Worm (Caenorhabditis elegans) whole organism, mixed stage, embryonic: ENCODE data around the gene irg-8.

Experiments
- M03D4.4 ChIP-seq: sonication (generic microtip); optimal IDR thresholded peaks from 2 replicates; lab custom pipeline; 2017; ENCODE audit warnings: mild to moderate bottlenecking, missing genetic modification characterization, missing compliant biosample characterization
- bed-3 ChIP-seq: fragments of 200-800 bp; sonication (Bioruptor generic); optimal IDR thresholded peaks from 3 replicates; lab custom pipeline; 2018; ENCODE audit warnings: mild to moderate bottlenecking, missing genetic modification characterization, moderate library complexity, missing compliant biosample characterization
- blmp-1 ChIP-seq: fragments of 150-350 bp; optimal IDR thresholded peaks from 2 replicates; lab custom pipeline; 2014; ENCODE audit warnings: missing biosample characterization, missing genetic modification characterization
- ceh-39 ChIP-seq: fragments of 150-350 bp; optimal IDR thresholded peaks from 2 replicates; lab custom pipeline; 2014; ENCODE audit warnings: missing biosample characterization, missing genetic modification characterization
- ceh-43 ChIP-seq: fragments of 200-800 bp; sonication (Bioruptor generic); optimal IDR thresholded peaks from 2 replicates; lab custom pipeline; 2018; ENCODE audit warnings: mild to moderate bottlenecking, missing genetic modification characterization, moderate library complexity, missing compliant biosample characterization
- ceh-83 ChIP-seq: fragments of 200-800 bp; sonication (Bioruptor generic); optimal IDR thresholded peaks from 2 replicates; lab custom pipeline; 2018; ENCODE audit warnings: mild to moderate bottlenecking, missing genetic modification characterization, missing compliant biosample characterization
- ces-1 ChIP-seq: fragments of 150-350 bp; optimal IDR thresholded peaks from 2 replicates; lab custom pipeline; 2014; ENCODE audit warnings: missing biosample characterization, missing genetic modification reagents, missing genetic modification characterization
- cnd-1 ChIP-seq: fragments of 200-800 bp; sonication (Bioruptor generic); optimal IDR thresholded peaks from 2 replicates; lab custom pipeline; 2018; ENCODE audit warnings: mild to moderate bottlenecking, missing genetic modification characterization, missing compliant biosample characterization
- drap-1 ChIP-seq: fragments of 200-800 bp; sonication (Bioruptor generic); optimal IDR thresholded peaks from 3 replicates; lab custom pipeline; 2018; ENCODE audit warnings: mild to moderate bottlenecking, missing genetic modification characterization, missing compliant biosample characterization
- elt-1 ChIP-seq: sonication (generic microtip); optimal IDR thresholded peaks from 2 replicates; lab custom pipeline; 2017; ENCODE audit warnings: missing genetic modification characterization, mild to moderate bottlenecking, missing compliant biosample characterization, antibody characterized with exemption, moderate library complexity, borderline replicate concordance; ENCODE audit not compliant: insufficient read depth
- elt-3 ChIP-seq: fragments of 150-350 bp; optimal IDR thresholded peaks from 2 replicates; lab custom pipeline; 2014; ENCODE audit warnings: missing biosample characterization, missing genetic modification characterization
- ham-2 ChIP-seq: fragments of 200-800 bp; sonication (Bioruptor generic); optimal IDR thresholded peaks from 2 replicates; lab custom pipeline; 2018; ENCODE audit warnings: mild to moderate bottlenecking, missing genetic modification characterization, missing compliant biosample characterization
- hlh-1 ChIP-seq: fragments of 150-350 bp; optimal IDR thresholded peaks from 2 replicates; lab custom pipeline; 2014; ENCODE audit warnings: missing biosample characterization, missing genetic modification reagents, missing genetic modification characterization
- lin-13 ChIP-seq: fragments of 150-350 bp; optimal IDR thresholded peaks from 2 replicates; lab custom pipeline; 2014; ENCODE audit warnings: missing biosample characterization, missing genetic modification characterization
- lin-32 ChIP-seq: fragments of 200-800 bp; sonication (Bioruptor generic); optimal IDR thresholded peaks from 2 replicates; lab custom pipeline; 2018; ENCODE audit warnings: mild to moderate bottlenecking, missing genetic modification characterization, missing compliant biosample characterization
- lsy-2 ChIP-seq: fragments of 150-350 bp; optimal IDR thresholded peaks from 2 replicates; lab custom pipeline; 2014; ENCODE audit warnings: missing biosample characterization, missing genetic modification characterization
- mep-1 ChIP-seq: fragments of 150-350 bp; optimal IDR thresholded peaks from 2 replicates; lab custom pipeline; 2017; ENCODE audit warnings: missing biosample characterization, missing genetic modification reagents, missing genetic modification characterization, inconsistent platforms
- mls-2 ChIP-seq: sonication (generic microtip); optimal IDR thresholded peaks from 2 replicates; lab custom pipeline; 2016; ENCODE audit warnings: mild to moderate bottlenecking, missing genetic modification characterization, moderate library complexity, missing compliant biosample characterization
- nhr-12 ChIP-seq: fragments of 150-350 bp; optimal IDR thresholded peaks from 2 replicates; lab custom pipeline; 2014; ENCODE audit warnings: missing biosample characterization, missing genetic modification characterization
- nhr-2 ChIP-seq: fragments of 150-350 bp; optimal IDR thresholded peaks from 2 replicates; lab custom pipeline; 2014; ENCODE audit warnings: missing biosample characterization, missing genetic modification characterization
- nhr-237 ChIP-seq: fragments of 150-350 bp; optimal IDR thresholded peaks from 2 replicates; lab custom pipeline; 2014; ENCODE audit warnings: missing biosample characterization, missing genetic modification characterization
- nhr-28 ChIP-seq: fragments of 150-350 bp; optimal IDR thresholded peaks from 2 replicates; lab custom pipeline; 2014; ENCODE audit warnings: missing biosample characterization, missing genetic modification characterization
- pha-4 ChIP-seq: fragments of 150-350 bp; optimal IDR thresholded peaks from 2 replicates; lab custom pipeline; 2018; ENCODE audit warnings: missing biosample characterization, missing genetic modification reagents, missing genetic modification characterization
- sem-2 ChIP-seq: fragments of 200-800 bp; sonication (Bioruptor generic); optimal IDR thresholded peaks from 2 replicates; lab custom pipeline; 2018; ENCODE audit warnings: mild to moderate bottlenecking, missing genetic modification characterization, missing compliant biosample characterization
- snpc-4 ChIP-seq: fragments of 150-350 bp; optimal IDR thresholded peaks from 2 replicates; lab custom pipeline; 2014; ENCODE audit warnings: missing biosample characterization, missing genetic modification characterization
- sptf-1 ChIP-seq: sonication (generic microtip); optimal IDR thresholded peaks from 2 replicates; lab custom pipeline; 2017; ENCODE audit warnings: mild to moderate bottlenecking, missing genetic modification characterization, moderate library complexity, missing compliant biosample characterization
- unc-120 ChIP-seq: sonication (generic microtip); optimal IDR thresholded peaks from 2 replicates; lab custom pipeline; 2017; ENCODE audit warnings: missing genetic modification characterization, missing compliant biosample characterization; ENCODE audit not compliant: poor library complexity, severe bottlenecking
- unc-39 ChIP-seq: fragments of 150-350 bp; optimal IDR thresholded peaks from 2 replicates; lab custom pipeline; 2014; ENCODE audit warnings: missing biosample characterization, missing genetic modification characterization
- unc-62 ChIP-seq: fragments of 150-350 bp; optimal IDR thresholded peaks from 2 replicates; lab custom pipeline; 2014; ENCODE audit warnings: missing biosample characterization, missing genetic modification reagents, missing genetic modification characterization
- zip-8 ChIP-seq: fragments of 150-350 bp; optimal IDR thresholded peaks from 2 replicates; lab custom pipeline; 2014; ENCODE audit warnings: missing biosample characterization, missing genetic modification characterization
- ztf-11 ChIP-seq: fragments of 150-350 bp; optimal IDR thresholded peaks from 2 replicates; lab custom pipeline; 2014; ENCODE audit warnings: missing biosample characterization, missing genetic modification characterization

The irg-8 gene

ce11 chrV:422133-422532 is 4.6 kb upstream of the irg-8 start, which contains the start of gene dod-20:
Gene dod-20, plus strand, starts transcription at chrV:422433.
- TF ChIP-seq ztf-11 (no peak), mls-2 (tag; lab: Kevin White, UChicago) (no peak), nhr-2 (tag; lab: Kevin White, UChicago) (no peak), mep-1 (tag; lab: Kevin White, UChicago) (no peak), elt-1 (tag; lab: Kevin White, UChicago) (no peak), ceh-43 (GFP tag; lab: Kevin White, UChicago) (no peak), M03D4.4 (no peak), bed-3 (GFP tag; lab: Kevin White, UChicago) (no peak), unc-62 (no peak), hlh-1 (tag; lab: Kevin White, UChicago) (no peak), nhr-28 (tag; lab: Kevin White, UChicago) (no peak), ceh-39 (tag; lab: Kevin White, UChicago) (no peak), sptf-1 (no peak), nhr-237 (tag; lab: Kevin White, UChicago) (no peak), lsy-2 (no peak)

- TF ChIP-seq mep-1 (tag; lab: Kevin White, UChicago), result no peak
- TF ChIP-seq sem-2 (GFP tag; lab: Kevin White, UChicago), result no peak
- TF ChIP-seq elt-3 (tag; lab: Kevin White, UChicago), result no peak
- no peak for TF ChIP-seq unc-39 (tag; lab: Kevin White, UChicago)
- no peak for TF ChIP-seq elt-1 (tag; lab: Kevin White, UChicago)
- TF ChIP-seq zip-8, result no peak
- TF ChIP-seq mls-2 (tag; lab: Kevin White, UChicago), result no peak
- TF ChIP-seq ceh-83 (GFP tag; lab: Kevin White, UChicago), result no peak
- no peak for TF ChIP-seq ceh-39 (tag; lab: Kevin White, UChicago)
- TF ChIP-seq drap-1 (GFP tag; lab: Kevin White, UChicago), result no peak
- TF ChIP-seq ces-1 (GFP tag; lab: Kevin White, UChicago), result no peak
- no peak for TF ChIP-seq blmp-1 (tag; lab: Kevin White, UChicago)
Measured at ce11 chrV:418432-418831, 926 bp upstream of the irg-8 start, which contains the start of gene Y39D8A.1. Gene Y39D8A.1, plus strand, starts transcription at chrV:418732.

ce11 chrV:415072-415471 is 2.4 kb downstream of the irg-8 start:
- no peak for TF ChIP-seq ztf-11
- TF ChIP-seq elt-3 (tag; lab: Kevin White, UChicago), result no peak
- no peak for TF ChIP-seq nhr-237 (tag; lab: Kevin White, UChicago)
- no peak for TF ChIP-seq M03D4.4
- no peak for TF ChIP-seq pha-4 (tag; lab: Kevin White, UChicago)
- no peak for TF ChIP-seq unc-120 (tag; lab: Kevin White, UChicago)
- no peak for TF ChIP-seq nhr-2 (tag; lab: Kevin White, UChicago)
- no peak for TF ChIP-seq blmp-1 (tag; lab: Kevin White, UChicago)
- no peak for TF ChIP-seq lin-32 (GFP tag; lab: Kevin White, UChicago)
- TF ChIP-seq nhr-12, result no peak
- TF ChIP-seq unc-62, result no peak
- no peak for TF ChIP-seq mls-2 (tag; lab: Kevin White, UChicago)
- no peak for TF ChIP-seq mep-1 (tag; lab: Kevin White, UChicago)
- TF ChIP-seq lin-13 (tag; lab: Kevin White, UChicago), result no peak
- no peak for TF ChIP-seq ceh-43 (GFP tag; lab: Kevin White, UChicago)
- TF ChIP-seq hlh-1 (tag; lab: Kevin White, UChicago), result no peak

- no peak for TF ChIP-seq nhr-28 (tag; lab: Kevin White, UChicago)
- TF ChIP-seq nhr-237 (tag; lab: Kevin White, UChicago), result no peak
- no peak for TF ChIP-seq pha-4 (tag; lab: Kevin White, UChicago)
- no peak for TF ChIP-seq ham-2 (GFP tag; lab: Kevin White, UChicago)
- TF ChIP-seq zip-8, result no peak
- TF ChIP-seq nhr-12, result no peak
- no peak for TF ChIP-seq ceh-43 (GFP tag; lab: Kevin White, UChicago)
- no peak for TF ChIP-seq unc-39 (tag; lab: Kevin White, UChicago)
- no peak for TF ChIP-seq sem-2 (GFP tag; lab: Kevin White, UChicago)
- TF ChIP-seq cnd-1 (tag; lab: Kevin White, UChicago), result no peak
- no peak for TF ChIP-seq ztf-11
- no peak for TF ChIP-seq lin-32 (GFP tag; lab: Kevin White, UChicago)
- no peak for TF ChIP-seq sptf-1
- TF ChIP-seq M03D4.4, result no peak
- TF ChIP-seq lin-13 (tag; lab: Kevin White, UChicago), result no peak
- no peak for TF ChIP-seq elt-1 (tag; lab: Kevin White, UChicago)
- TF ChIP-seq snpc-4 (tag; lab: Kevin White, UChicago), result no peak
Measured at ce11 chrV:414630-415029, 2.9 kb downstream of the irg-8 start, which contains the start of gene dod-19. Gene dod-19, minus strand, starts transcription at chrV:414759.
